Worm (Caenorhabditis elegans): Measurements from ENCODE around the gene Y26E6A.2.

The Y26E6A.2 gene

ce11 chrX:13959383-13959782 lies 45.2 kb upstream of the Y26E6A.2 start:
- TF ChIP-seq dve-1 (tag; optimal IDR thresholded peaks at IDR 0.05; ENCODE audit: insufficient read depth) (peak; percentile 17), saeg-2 (GFP tag; IDR thresholded peaks at IDR 0.05) (no peak), sdz-12 (GFP tag; optimal IDR thresholded peaks at IDR 0.05) (no peak), php-3 (GFP tag; IDR thresholded peaks at IDR 0.05) (0 out of 2 replicates have a peak, but pooled peaks have one; percentile 29), pqm-1 (tag; optimal IDR thresholded peaks at IDR 0.05) (peak; percentile 55), daf-16 (GFP tag; optimal IDR thresholded peaks at IDR 0.05) (no peak), daf-16 (tag; optimal IDR thresholded peaks at IDR 0.05) (peak; percentile 29), hlh-30 (tag; optimal IDR thresholded peaks at IDR 0.05; ENCODE audit: insufficient read depth) (peak; percentile 22), nhr-28 (tag; optimal IDR thresholded peaks at IDR 0.05) (peak; percentile 12), mep-1 (tag; optimal IDR thresholded peaks at IDR 0.05) (peak; percentile 17)

- TF ChIP-seq ces-1 (GFP tag; optimal IDR thresholded peaks at IDR 0.05): no peak
- no peak for TF ChIP-seq gei-8 (GFP tag; optimal IDR thresholded peaks at IDR 0.05)
- peak in 1 of 2 experiments; percentile 46 for TF ChIP-seq unc-62 (GFP tag; optimal IDR thresholded peaks at IDR 0.05 in 1 of 2)
- no peak for TF ChIP-seq unc-62 (tag; optimal IDR thresholded peaks at IDR 0.05)
- TF ChIP-seq dpl-1 (GFP tag; optimal IDR thresholded peaks at IDR 0.05): no peak
These were observed 44.3 kb upstream of the Y26E6A.2 start for ce11 chrX:13958451-13958850.

- no peak for TF ChIP-seq daf-12 (tag; optimal IDR thresholded peaks at IDR 0.05)
- no peak for TF ChIP-seq ZK546.5 (tag; optimal IDR thresholded peaks at IDR 0.05)
- no peak for TF ChIP-seq spr-1 (tag; optimal IDR thresholded peaks at IDR 0.05)
- TF ChIP-seq daf-16 (GFP tag; optimal IDR thresholded peaks at IDR 0.05): no peak
- TF ChIP-seq daf-16 (tag; optimal IDR thresholded peaks at IDR 0.05): no peak
- no peak for TF ChIP-seq Y75B8A.6 (GFP tag; IDR thresholded peaks at IDR 0.05)
- TF ChIP-seq set-16 (GFP tag; IDR thresholded peaks at IDR 0.05): peak; percentile 56; the same call in 1 of the 2 replicates
- no peak for TF ChIP-seq daf-8 (GFP tag; IDR thresholded peaks at IDR 0.05)
- TF ChIP-seq aha-1 (tag): no peak
- 0 out of 4 replicates have a peak, but pooled peaks of 1 of the 2 experiments have one; percentile 24 for TF ChIP-seq madf-5 (GFP tag; IDR thresholded peaks at IDR 0.05)
- no peak for TF ChIP-seq ztf-11 (tag; optimal IDR thresholded peaks at IDR 0.05)
- peak; percentile 14; the same call in 1 of the 2 replicates for TF ChIP-seq snpc-1.2 (GFP tag; IDR thresholded peaks at IDR 0.05)
These were observed 38.2 kb upstream of the Y26E6A.2 start for ce11 chrX:13952347-13952746.

- peak; percentile 38 for TF ChIP-seq set-16 (GFP tag; IDR thresholded peaks at IDR 0.05)
- no peak for TF ChIP-seq F44E2.7 (GFP tag; IDR thresholded peaks at IDR 0.05)
- no peak for TF ChIP-seq Y48G9A.11 (GFP tag; IDR thresholded peaks at IDR 0.05)
- TF ChIP-seq hif-1 (tag; optimal IDR thresholded peaks at IDR 0.05): no peak
- TF ChIP-seq ceh-62 (tag; optimal IDR thresholded peaks at IDR 0.05): no peak
- no peak for TF ChIP-seq Y5F2A.4 (GFP tag; optimal IDR thresholded peaks at IDR 0.05)
- no peak for TF ChIP-seq zag-1 (tag; optimal IDR thresholded peaks at IDR 0.05)
- peak; percentile 94 for TF ChIP-seq aha-1 (tag)
- TF ChIP-seq nhr-111 (GFP tag; optimal IDR thresholded peaks at IDR 0.05): no peak
- TF ChIP-seq attf-4 (tag; optimal IDR thresholded peaks at IDR 0.05): no peak
- no peak for TF ChIP-seq snpc-1.2 (GFP tag; IDR thresholded peaks at IDR 0.05)
- no peak for TF ChIP-seq ZK546.5 (tag; optimal IDR thresholded peaks at IDR 0.05)
- TF ChIP-seq zip-11 (GFP tag; IDR thresholded peaks at IDR 0.05): no peak
- TF ChIP-seq unc-39 (tag; optimal IDR thresholded peaks at IDR 0.05): no peak
- TF ChIP-seq lin-39 (tag; optimal IDR thresholded peaks at IDR 0.05): no peak
- TF ChIP-seq cey-2 (tag; optimal IDR thresholded peaks at IDR 0.05; ENCODE audit: borderline replicate concordance, insufficient read depth): no peak
- TF ChIP-seq snpc-4 (tag; optimal IDR thresholded peaks at IDR 0.05): no peak
- TF ChIP-seq nhr-77 (tag; optimal IDR thresholded peaks at IDR 0.05): no peak
- TF ChIP-seq unc-62 (GFP tag; optimal IDR thresholded peaks at IDR 0.05 in 1 of 2): peak in 1 of 2 experiments; percentile 72
- no peak for TF ChIP-seq unc-62 (tag; optimal IDR thresholded peaks at IDR 0.05)
- peak; percentile 72 for TF ChIP-seq mep-1 (tag; optimal IDR thresholded peaks at IDR 0.05)
- 0 out of 2 replicates have a peak, but pooled peaks have one; percentile 55 for TF ChIP-seq D1046.2 (GFP tag; IDR thresholded peaks at IDR 0.05)
- no peak for TF ChIP-seq gei-8 (GFP tag; optimal IDR thresholded peaks at IDR 0.05)
- 0 out of 2 replicates have a peak, but pooled peaks have one; percentile 33 for TF ChIP-seq lin-29 (GFP tag; IDR thresholded peaks at IDR 0.05)
- TF ChIP-seq F10B5.3 (tag; optimal IDR thresholded peaks at IDR 0.05): no peak
- peak; percentile 47; the same call in 1 of the 2 replicates for TF ChIP-seq egl-43 (GFP tag; IDR thresholded peaks at IDR 0.05)
- peak; percentile 49; the same call in 1 of the 2 replicates for TF ChIP-seq php-3 (GFP tag; IDR thresholded peaks at IDR 0.05)
- peak; percentile 64 for TF ChIP-seq dve-1 (tag; optimal IDR thresholded peaks at IDR 0.05; ENCODE audit: insufficient read depth)
- no peak for TF ChIP-seq aly-2 (tag; optimal IDR thresholded peaks at IDR 0.05)
- TF ChIP-seq ztf-7 (tag; optimal IDR thresholded peaks at IDR 0.05): no peak
These were observed 36.5 kb upstream of the Y26E6A.2 start for ce11 chrX:13950620-13951152.
